Fruit fly (Drosophila melanogaster) whole organism, pupa: Measurements from ENCODE around the gene CG13108.

Experiments used
- CG10348 ChIP-seq: fragments of 200-800 bp; sonication (Bioruptor generic); IDR thresholded peaks from 2 replicates; pipeline ENCODE4 v1.3.6; 2022; ENCODE audit warnings: missing biosample characterization, missing genetic modification characterization
- CG12605 ChIP-seq: fragments of 200-800 bp; sonication (Bioruptor generic); IDR thresholded peaks from 2 replicates; pipeline ENCODE4 v1.3.6; 2022; ENCODE audit warnings: missing biosample characterization, missing genetic modification characterization
- CG13204 ChIP-seq: fragments of 200-800 bp; sonication (Bioruptor generic); optimal IDR thresholded peaks from 2 replicates; lab custom pipeline; 2018; ENCODE audit warnings: missing biosample characterization, mild to moderate bottlenecking, missing genetic modification characterization, moderate library complexity
- CG14655 ChIP-seq: fragments of 200-800 bp; sonication (Bioruptor generic); optimal IDR thresholded peaks from 3 replicates; lab custom pipeline; 2017; ENCODE audit warnings: mild to moderate bottlenecking, missing biosample characterization, missing genetic modification reagents, missing genetic modification characterization
- CG15710 ChIP-seq: fragments of 200-800 bp; sonication (Bioruptor generic); optimal IDR thresholded peaks from 2 replicates; lab custom pipeline; 2018; ENCODE audit warnings: missing biosample characterization, mild to moderate bottlenecking, missing genetic modification characterization, moderate library complexity
- CG17806 ChIP-seq: fragments of 200-800 bp; sonication (Bioruptor generic); optimal IDR thresholded peaks from 2 replicates; lab custom pipeline; 2018; ENCODE audit warnings: missing biosample characterization, mild to moderate bottlenecking, missing genetic modification characterization, moderate library complexity
- CG32121 ChIP-seq: fragments of 200-800 bp; sonication (Bioruptor generic); IDR thresholded peaks from 2 replicates; pipeline ENCODE4 v1.3.6; 2022; ENCODE audit warnings: missing biosample characterization, missing genetic modification characterization
- CG34367 ChIP-seq: fragments of 200-800 bp; sonication (Bioruptor generic); optimal IDR thresholded peaks from 2 replicates; lab custom pipeline; 2018; ENCODE audit warnings: missing biosample characterization, mild to moderate bottlenecking, missing genetic modification characterization
- CG4496 ChIP-seq: fragments of 200-800 bp; sonication (Bioruptor generic); IDR thresholded peaks from 3 replicates; pipeline ENCODE4 v1.3.6; 2022; ENCODE audit warnings: missing biosample characterization, missing genetic modification characterization
- CG8159 ChIP-seq: fragments of 200-800 bp; sonication (Bioruptor generic); optimal IDR thresholded peaks from 3 replicates; lab custom pipeline; 2018; ENCODE audit warnings: missing biosample characterization, mild to moderate bottlenecking, missing genetic modification characterization, moderate library complexity
- CG8301 ChIP-seq: fragments of 200-800 bp; sonication (Bioruptor generic); optimal IDR thresholded peaks from 2 replicates; lab custom pipeline; 2018; ENCODE audit warnings: missing biosample characterization, mild to moderate bottlenecking, missing genetic modification characterization
- CG9948 ChIP-seq: fragments of 200-800 bp; sonication (Bioruptor generic); optimal IDR thresholded peaks from 2 replicates; lab custom pipeline; 2018; ENCODE audit warnings: missing biosample characterization, mild to moderate bottlenecking, missing genetic modification characterization, moderate library complexity
- D1 ChIP-seq: fragments of 200-800 bp; sonication (Bioruptor generic); optimal IDR thresholded peaks from 2 replicates; lab custom pipeline; 2018; ENCODE audit warnings: missing biosample characterization, mild to moderate bottlenecking, missing genetic modification characterization, moderate library complexity
- EcR ChIP-seq: fragments of 200-800 bp; sonication (Bioruptor generic); optimal IDR thresholded peaks from 3 replicates; lab custom pipeline; 2019; ENCODE audit warnings: missing biosample characterization, missing genetic modification characterization, mild to moderate bottlenecking, moderate library complexity, missing genetic modification reagents
- Ets98B ChIP-seq: fragments of 200-800 bp; sonication (Bioruptor generic); IDR thresholded peaks from 2 replicates; pipeline ENCODE4 v1.3.6; 2022; ENCODE audit warnings: missing biosample characterization, missing genetic modification characterization
- Pif1A ChIP-seq: fragments of 200-800 bp; sonication (Bioruptor generic); optimal IDR thresholded peaks from 3 replicates; lab custom pipeline; 2016; ENCODE audit warnings: missing biosample characterization, missing genetic modification characterization
- Pif1B ChIP-seq: fragments of 200-800 bp; sonication (Bioruptor generic); optimal IDR thresholded peaks from 3 replicates; lab custom pipeline; 2016; ENCODE audit warnings: missing biosample characterization, missing genetic modification characterization
- Snoo ChIP-seq: fragments of 200-800 bp; sonication (Bioruptor generic); optimal IDR thresholded peaks from 3 replicates; lab custom pipeline; 2017; ENCODE audit warnings: missing biosample characterization, mild to moderate bottlenecking, missing genetic modification characterization, inconsistent platforms
- fd96Ca ChIP-seq: fragments of 200-800 bp; sonication (Bioruptor generic); IDR thresholded peaks from 3 replicates; pipeline ENCODE4 v1.3.6; 2022; ENCODE audit warnings: missing biosample characterization, missing genetic modification characterization
- gl ChIP-seq: fragments of 200-800 bp; sonication (Bioruptor generic); optimal IDR thresholded peaks from 2 replicates; lab custom pipeline; 2018; ENCODE audit warnings: missing biosample characterization, mild to moderate bottlenecking, missing genetic modification characterization
- rn ChIP-seq: fragments of 200-800 bp; sonication (Bioruptor generic); IDR thresholded peaks from 2 replicates; pipeline ENCODE4 v1.3.6; 2022; ENCODE audit warnings: missing biosample characterization, missing genetic modification characterization

CG13108 gene

dm6 chr2L:9207133-9207532 lies 43.1 kb downstream of the CG13108 start:
- TF ChIP-seq CG10348 (GFP tag; lab: Robert Waterston, UW) (peak; percentile 74; the same call in 1 of the 2 replicates), fd96Ca (GFP tag; lab: Robert Waterston, UW) (no peak; the same call in 2 of the 3 replicates), rn (GFP tag; lab: Robert Waterston, UW) (peak; percentile 45), CG15710 (tag; lab: Kevin White, UChicago) (peak; percentile 9), gl (tag; lab: Kevin White, UChicago) (no peak), CG8159 (tag; lab: Kevin White, UChicago) (peak; percentile 64), EcR (GFP tag; lab: Kevin White, UChicago) (no peak), CG34367 (tag; lab: Kevin White, UChicago) (peak; percentile 4), CG14655 (GFP tag; lab: Kevin White, UChicago) (peak; percentile 94), CG17806 (tag; lab: Kevin White, UChicago) (peak; percentile 59), CG4496 (peak; percentile 87; the same call in 2 of the 3 replicates), CG13204 (GFP tag; lab: Kevin White, UChicago) (no peak), Ets98B (GFP tag; lab: Robert Waterston, UW) (peak; percentile 77), Pif1A (GFP tag; lab: Kevin White, UChicago) (peak; percentile 56), D1 (tag; lab: Kevin White, UChicago) (no peak), CG8301 (tag; lab: Kevin White, UChicago) (peak; percentile 91), CG12605 (GFP tag; lab: Robert Waterston, UW) (peak; percentile 77), Snoo (tag; lab: Kevin White, UChicago) (peak; percentile 5), CG9948 (tag; lab: Kevin White, UChicago) (peak; percentile 79), Pif1B (GFP tag; lab: Kevin White, UChicago) (peak; percentile 71), CG32121 (GFP tag; lab: Robert Waterston, UW) (peak; percentile 87)

- TF ChIP-seq Pif1A (GFP tag; lab: Kevin White, UChicago) (peak; percentile 51), CG34367 (tag; lab: Kevin White, UChicago) (peak; percentile 79), CG12605 (GFP tag; lab: Robert Waterston, UW) (peak; percentile 57; the same call in 1 of the 2 replicates), CG8301 (tag; lab: Kevin White, UChicago) (peak; percentile 79), EcR (GFP tag; lab: Kevin White, UChicago) (peak; percentile 88), CG8159 (tag; lab: Kevin White, UChicago) (peak; percentile 92), Ets98B (GFP tag; lab: Robert Waterston, UW) (peak; percentile 66), Pif1B (GFP tag; lab: Kevin White, UChicago) (peak; percentile 91), CG9948 (tag; lab: Kevin White, UChicago) (peak; percentile 83), CG13204 (GFP tag; lab: Kevin White, UChicago) (peak; percentile 64), fd96Ca (GFP tag; lab: Robert Waterston, UW) (no peak; the same call in 2 of the 3 replicates), D1 (tag; lab: Kevin White, UChicago) (peak; percentile 73), CG4496 (peak; percentile 83), Snoo (tag; lab: Kevin White, UChicago) (peak; percentile 96), CG14655 (GFP tag; lab: Kevin White, UChicago) (peak; percentile 88), rn (GFP tag; lab: Robert Waterston, UW) (peak; percentile 70; the same call in 1 of the 2 replicates), gl (tag; lab: Kevin White, UChicago) (peak; percentile 74), CG10348 (GFP tag; lab: Robert Waterston, UW) (no peak), CG32121 (GFP tag; lab: Robert Waterston, UW) (peak; percentile 81), CG17806 (tag; lab: Kevin White, UChicago) (peak; percentile 82), CG15710 (tag; lab: Kevin White, UChicago) (peak; percentile 89)
These were observed 47.0 kb downstream of the CG13108 start for dm6 chr2L:9210864-9211701.

DNA sequence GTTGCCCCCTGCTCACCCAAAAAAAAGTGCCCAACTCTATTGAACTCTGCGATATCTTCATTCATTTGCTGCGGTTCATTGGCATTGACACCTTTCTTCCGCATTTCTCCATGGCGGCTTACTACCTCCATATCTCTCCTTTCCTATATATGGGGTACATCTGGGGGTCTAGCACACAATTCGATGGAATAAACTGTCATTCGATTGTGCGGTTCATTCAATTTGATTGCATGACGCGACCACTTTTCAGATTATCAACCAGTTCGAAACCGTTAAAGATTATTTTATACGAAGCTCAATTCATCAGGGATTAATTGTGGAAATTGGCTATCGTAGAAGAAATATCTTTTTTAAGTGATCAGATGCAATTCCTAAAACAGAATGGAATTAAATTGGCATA lies 49.6 kb downstream of the CG13108 start:
- TF ChIP-seq D1 (tag; lab: Kevin White, UChicago) (no peak), CG8159 (tag; lab: Kevin White, UChicago) (no peak), CG34367 (tag; lab: Kevin White, UChicago) (no peak), CG9948 (tag; lab: Kevin White, UChicago) (no peak), EcR (GFP tag; lab: Kevin White, UChicago) (no peak), rn (GFP tag; lab: Robert Waterston, UW) (no peak), CG10348 (GFP tag; lab: Robert Waterston, UW) (no peak), CG32121 (GFP tag; lab: Robert Waterston, UW) (no peak), Pif1A (GFP tag; lab: Kevin White, UChicago) (no peak), Snoo (tag; lab: Kevin White, UChicago) (no peak), CG12605 (GFP tag; lab: Robert Waterston, UW) (no peak), CG8301 (tag; lab: Kevin White, UChicago) (no peak)
